Worm (Caenorhabditis elegans): ENCODE data around the gene ndab-2.

DNA sequence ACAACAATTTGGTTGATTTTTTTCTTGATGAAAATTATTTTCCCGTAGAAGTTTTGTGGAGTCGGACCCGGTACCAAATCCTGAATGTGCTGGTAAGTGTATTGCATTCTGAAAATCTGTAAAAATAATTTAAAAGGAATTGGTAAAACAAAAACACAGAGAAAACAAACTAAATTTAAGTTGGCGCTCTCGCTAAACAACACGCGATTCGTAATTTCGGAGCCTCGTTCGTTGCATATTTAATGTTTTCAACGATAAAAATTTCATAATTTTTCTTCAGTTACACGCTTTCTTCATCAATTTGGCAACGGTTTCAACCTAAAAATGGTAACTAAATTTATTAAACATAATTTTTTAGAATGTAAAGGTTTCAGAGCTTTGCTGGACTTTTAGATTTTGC, 47.0 kb upstream of the ndab-2 start, which contains the start of the genes pot-1 and ggtb-1:
- TF ChIP-seq mls-2 (tag; optimal IDR thresholded peaks at IDR 0.05): no peak
- TF ChIP-seq elt-1 (tag; optimal IDR thresholded peaks at IDR 0.05; ENCODE audit: borderline replicate concordance, insufficient read depth): no peak
- no peak for TF ChIP-seq nhr-76 (tag; optimal IDR thresholded peaks at IDR 0.05)
- no peak for TF ChIP-seq elt-3 (tag; optimal IDR thresholded peaks at IDR 0.05)
- TF ChIP-seq unc-62 (GFP tag; optimal IDR thresholded peaks at IDR 0.05): no peak
- TF ChIP-seq nhr-237 (tag; optimal IDR thresholded peaks at IDR 0.05): no peak
- no peak for TF ChIP-seq snpc-4 (tag; optimal IDR thresholded peaks at IDR 0.05)
- no peak for TF ChIP-seq lsy-2 (tag; optimal IDR thresholded peaks at IDR 0.05)
- no peak for TF ChIP-seq pha-4 (tag; optimal IDR thresholded peaks at IDR 0.05)
- TF ChIP-seq ztf-11 (tag; optimal IDR thresholded peaks at IDR 0.05): no peak
- TF ChIP-seq flh-1 (GFP tag; optimal IDR thresholded peaks at IDR 0.05): no peak
- TF ChIP-seq mep-1 (tag; optimal IDR thresholded peaks at IDR 0.05): no peak
- TF ChIP-seq unc-39 (tag; optimal IDR thresholded peaks at IDR 0.05): no peak
- TF ChIP-seq ces-1 (GFP tag; optimal IDR thresholded peaks at IDR 0.05): peak; percentile 27
